Fruit fly (Drosophila melanogaster) whole organism, embryonic: ENCODE measurements around the gene sip3.

Experiments used
- CG14441 ChIP-seq: fragments of 200-800 bp; sonication (Bioruptor generic); IDR thresholded peaks from 2 replicates; pipeline ENCODE4 v1.3.6; 2022; ENCODE audit warnings: missing biosample characterization, missing genetic modification characterization
- CG15479 ChIP-seq: fragments of 200-800 bp; sonication (Bioruptor generic); optimal IDR thresholded peaks from 3 replicates; lab custom pipeline; 2019; ENCODE audit warnings: missing biosample characterization, mild to moderate bottlenecking, missing genetic modification characterization, moderate library complexity
- CG15696 ChIP-seq: fragments of 200-800 bp; sonication (Bioruptor generic); optimal IDR thresholded peaks from 2 replicates; lab custom pipeline; 2019; ENCODE audit warnings: missing biosample characterization, mild to moderate bottlenecking, missing genetic modification characterization, moderate library complexity
- CG1603 ChIP-seq: fragments of 200-800 bp; sonication (Bioruptor generic); optimal IDR thresholded peaks from 2 replicates; lab custom pipeline; 2019; ENCODE audit warnings: missing biosample characterization, mild to moderate bottlenecking, missing genetic modification characterization, moderate library complexity
- CTCF ChIP-seq: fragments of 200-800 bp; sonication (Bioruptor generic); optimal IDR thresholded peaks from 2 replicates; lab custom pipeline; 2017; ENCODE audit warnings: missing biosample characterization, mild to moderate bottlenecking, missing genetic modification characterization, moderate library complexity
- D19B ChIP-seq: fragments of 200-800 bp; sonication (Bioruptor generic); optimal IDR thresholded peaks from 2 replicates; lab custom pipeline; 2017; ENCODE audit warnings: missing biosample characterization, mild to moderate bottlenecking, missing genetic modification characterization
- Dp ChIP-seq: fragments of 200-800 bp; sonication (Bioruptor generic); optimal IDR thresholded peaks from 2 replicates; lab custom pipeline; 2018; ENCODE audit warnings: missing biosample characterization, mild to moderate bottlenecking, missing genetic modification characterization, moderate library complexity
- Ets97D ChIP-seq: fragments of 200-800 bp; sonication (Bioruptor generic); optimal IDR thresholded peaks from 3 replicates; lab custom pipeline; 2016; ENCODE audit warnings: missing biosample characterization, missing genetic modification characterization
- oc ChIP-seq: fragments of 200-800 bp; sonication (Bioruptor generic); optimal IDR thresholded peaks from 2 replicates; lab custom pipeline; 2018; ENCODE audit warnings: missing biosample characterization, mild to moderate bottlenecking, missing genetic modification characterization, moderate library complexity
- pb ChIP-seq: fragments of 200-800 bp; sonication (Bioruptor generic); optimal IDR thresholded peaks from 3 replicates; lab custom pipeline; 2016; ENCODE audit warnings: missing biosample characterization, missing genetic modification characterization
- seq ChIP-seq: fragments of 200-800 bp; sonication (Bioruptor generic); IDR thresholded peaks from 2 replicates; pipeline ENCODE4 v1.3.6; 2022; ENCODE audit warnings: missing biosample characterization, missing genetic modification characterization

DNA sequence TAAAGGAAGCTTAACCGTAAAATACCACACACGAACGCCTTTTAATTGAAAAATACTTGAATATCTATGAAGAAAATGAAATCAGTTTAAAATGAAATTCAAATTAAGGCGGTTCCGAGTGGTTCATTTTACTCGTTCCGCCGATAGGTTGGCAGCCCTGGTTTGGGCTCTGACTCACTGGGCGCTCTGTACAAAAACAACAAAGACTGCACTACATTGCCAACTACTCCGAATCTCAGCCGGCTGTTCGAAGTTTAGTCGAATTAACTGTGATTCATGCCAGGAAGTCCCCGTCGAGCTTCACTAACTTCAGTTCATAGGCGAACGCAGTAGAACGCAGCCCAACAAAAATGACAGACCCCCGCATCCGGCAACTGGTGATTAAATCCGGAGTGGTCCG lies 28.7 kb upstream of the sip3 start, which contains the start of gene Tbca:
- peak; percentile 54 for TF ChIP-seq CG1603 (tag; lab: Kevin White, UChicago)
- TF ChIP-seq CG15696 (tag; lab: Kevin White, UChicago), result no peak
- TF ChIP-seq CG15479 (GFP tag; lab: Kevin White, UChicago), result no peak
- TF ChIP-seq seq (GFP tag; lab: Robert Waterston, UW), result no peak
- TF ChIP-seq Dp (GFP tag; lab: Kevin White, UChicago), result peak; percentile 98
- no peak for TF ChIP-seq pb
- no peak for TF ChIP-seq CG14441 (GFP tag; lab: Robert Waterston, UW)
- TF ChIP-seq CTCF (GFP tag; lab: Kevin White, UChicago), result peak; percentile 59
- TF ChIP-seq D19B, result no peak
- peak; percentile 44 for TF ChIP-seq Ets97D
- no peak for TF ChIP-seq oc (tag; lab: Kevin White, UChicago)
